Worm (Caenorhabditis elegans) whole organism, midembryonic: ENCODE measurements around the gene Y17G9B.4.

Source experiments
- flt-1 ChIP-seq: fragments of 200-800 bp; sonication (Bioruptor generic); IDR thresholded peaks from 2 replicates; pipeline ENCODE4 v1.3.6; 2022; ENCODE audit warnings: missing genetic modification characterization, missing compliant biosample characterization
- klf-2 ChIP-seq: fragments of 200-800 bp; sonication (Bioruptor generic); conservative IDR thresholded peaks from 2 replicates; pipeline ENCODE4 v1.3.6; 2022; ENCODE audit warnings: missing genetic modification reagents, missing genetic modification characterization, missing compliant biosample characterization
- med-1 ChIP-seq: sonication (generic microtip); optimal IDR thresholded peaks from 2 replicates; lab custom pipeline; 2017; ENCODE audit warnings: missing genetic modification characterization, mild to moderate bottlenecking, missing compliant biosample characterization, antibody characterized with exemption, missing genetic modification reagents; ENCODE audit not compliant: insufficient read depth
- ref-1 ChIP-seq: fragments of 200-800 bp; sonication (Bioruptor generic); conservative IDR thresholded peaks from 2 replicates; pipeline ENCODE4 v1.3.6; 2022; ENCODE audit warnings: missing genetic modification reagents, missing genetic modification characterization, missing compliant biosample characterization
- ztf-29 ChIP-seq: fragments of 200-800 bp; sonication (Bioruptor generic); IDR thresholded peaks from 2 replicates; pipeline ENCODE4 v1.3.6; 2022; ENCODE audit warnings: missing genetic modification reagents, missing genetic modification characterization, missing compliant biosample characterization

ce11 chrIV:4745422-4745821, 6.5 kb upstream of the Y17G9B.4 start, which contains the start of gene timm-17B.1:
- TF ChIP-seq ref-1 (GFP tag; lab: Robert Waterston, UW) (no peak), klf-2 (GFP tag; lab: Robert Waterston, UW) (no peak), flt-1 (GFP tag; lab: Robert Waterston, UW) (no peak), med-1 (no peak), ztf-29 (GFP tag; lab: Robert Waterston, UW) (no peak)
